Worm (Caenorhabditis elegans) whole organism, late embryonic: ENCODE measurements around the gene F49F1.14.

ENCODE experiments used
- C38D4.7 ChIP-seq: fragments of 200-800 bp; sonication (Bioruptor generic); optimal IDR thresholded peaks from 2 replicates; lab custom pipeline; 2018; ENCODE audit warnings: mild to moderate bottlenecking, missing genetic modification characterization, moderate library complexity, missing compliant biosample characterization
- K09A11.1 ChIP-seq: sonication (generic microtip); optimal IDR thresholded peaks from 2 replicates; lab custom pipeline; 2017; ENCODE audit warnings: antibody characterized with exemption, mild to moderate bottlenecking, missing genetic modification characterization, missing compliant biosample characterization; ENCODE audit not compliant: insufficient read depth
- ama-1 ChIP-seq: fragments of 150-350 bp; optimal IDR thresholded peaks from 2 replicates; lab custom pipeline; 2014
- ceh-18 ChIP-seq: sonication (generic microtip); optimal IDR thresholded peaks from 2 replicates; lab custom pipeline; 2016; ENCODE audit warnings: missing genetic modification characterization, missing compliant biosample characterization
- ceh-2 ChIP-seq: sonication (generic microtip); optimal IDR thresholded peaks from 2 replicates; lab custom pipeline; 2016; ENCODE audit warnings: missing genotype, missing genetic modification characterization, missing compliant biosample characterization
- ceh-22 ChIP-seq: sonication (generic microtip); optimal IDR thresholded peaks from 2 replicates; lab custom pipeline; 2017; ENCODE audit warnings: missing biosample characterization, missing genetic modification characterization
- ceh-30 ChIP-seq: fragments of 150-350 bp; optimal IDR thresholded peaks from 2 replicates; lab custom pipeline; 2014; ENCODE audit warnings: missing biosample characterization, missing genetic modification characterization
- ceh-31 ChIP-seq: sonication (generic microtip); optimal IDR thresholded peaks from 2 replicates; lab custom pipeline; 2016; ENCODE audit warnings: missing genetic modification characterization, missing compliant biosample characterization
- ceh-34 ChIP-seq: sonication (generic microtip); optimal IDR thresholded peaks from 2 replicates; lab custom pipeline; 2016; ENCODE audit warnings: mild to moderate bottlenecking, missing genetic modification characterization, missing compliant biosample characterization
- ceh-45 ChIP-seq: fragments of 200-800 bp; sonication (Bioruptor generic); IDR thresholded peaks from 2 replicates; pipeline ENCODE4 v1.3.6; 2022; ENCODE audit warnings: missing genetic modification reagents, missing genetic modification characterization, missing compliant biosample characterization
- ceh-48 ChIP-seq: sonication (generic microtip); optimal IDR thresholded peaks from 2 replicates; lab custom pipeline; 2016; ENCODE audit warnings: missing genetic modification characterization, inconsistent platforms, missing compliant biosample characterization
- ceh-9 ChIP-seq: sonication (generic microtip); optimal IDR thresholded peaks from 2 replicates; lab custom pipeline; 2016; ENCODE audit warnings: mild to moderate bottlenecking, missing genetic modification characterization, inconsistent platforms, missing compliant biosample characterization
- che-1 ChIP-seq: sonication (generic microtip); optimal IDR thresholded peaks from 2 replicates; lab custom pipeline; 2016; ENCODE audit warnings: mild to moderate bottlenecking, missing genetic modification characterization, missing compliant biosample characterization
- dmd-4 ChIP-seq: sonication (generic microtip); optimal IDR thresholded peaks from 2 replicates; lab custom pipeline; 2016; ENCODE audit warnings: borderline replicate concordance, missing genetic modification characterization, missing compliant biosample characterization
- eyg-1 ChIP-seq: sonication (generic microtip); optimal IDR thresholded peaks from 2 replicates; lab custom pipeline; 2016; ENCODE audit warnings: missing genotype, missing genetic modification characterization, missing compliant biosample characterization
- fax-1 ChIP-seq: sonication (generic microtip); optimal IDR thresholded peaks from 2 replicates; lab custom pipeline; 2016; ENCODE audit warnings: missing genotype, missing genetic modification characterization, missing compliant biosample characterization
- hlh-13 ChIP-seq: fragments of 200-800 bp; sonication (Bioruptor generic); optimal IDR thresholded peaks from 2 replicates; lab custom pipeline; 2018; ENCODE audit warnings: mild to moderate bottlenecking, missing genetic modification characterization, missing compliant biosample characterization
- hlh-30 ChIP-seq: sonication (generic microtip); optimal IDR thresholded peaks from 2 replicates; lab custom pipeline; 2017; ENCODE audit warnings: antibody characterized with exemption, missing genetic modification characterization, missing compliant biosample characterization; ENCODE audit not compliant: insufficient read depth
- lim-6 ChIP-seq: sonication (generic microtip); optimal IDR thresholded peaks from 2 replicates; lab custom pipeline; 2016; ENCODE audit warnings: missing genetic modification characterization, missing compliant biosample characterization
- lin-11 ChIP-seq: fragments of 200-800 bp; sonication (Bioruptor generic); optimal IDR thresholded peaks from 2 replicates; lab custom pipeline; 2018; ENCODE audit warnings: mild to moderate bottlenecking, missing genetic modification characterization, missing compliant biosample characterization
- nhr-11 ChIP-seq: fragments of 150-350 bp; optimal IDR thresholded peaks from 2 replicates; lab custom pipeline; 2014; ENCODE audit warnings: missing biosample characterization, missing genetic modification characterization
- odd-2 ChIP-seq: sonication (generic microtip); optimal IDR thresholded peaks from 2 replicates; lab custom pipeline; 2017; ENCODE audit warnings: antibody characterized with exemption, mild to moderate bottlenecking, missing genetic modification characterization, missing compliant biosample characterization
- pag-3 ChIP-seq: sonication (generic microtip); optimal IDR thresholded peaks from 2 replicates; lab custom pipeline; 2016; ENCODE audit warnings: missing compliant biosample characterization, missing genetic modification characterization, borderline replicate concordance
- pat-9 ChIP-seq: fragments of 200-800 bp; sonication (Bioruptor generic); optimal IDR thresholded peaks from 2 replicates; lab custom pipeline; 2018; ENCODE audit warnings: mild to moderate bottlenecking, missing genetic modification characterization, moderate library complexity, missing compliant biosample characterization
- pha-2 ChIP-seq: sonication (generic microtip); optimal IDR thresholded peaks from 2 replicates; lab custom pipeline; 2017; ENCODE audit warnings: mild to moderate bottlenecking, missing genetic modification characterization, missing compliant biosample characterization
- pqm-1 ChIP-seq: sonication (generic microtip); optimal IDR thresholded peaks from 2 replicates; lab custom pipeline; 2016; ENCODE audit warnings: missing genetic modification characterization, missing compliant biosample characterization
- pros-1 ChIP-seq: fragments of 150-350 bp; optimal IDR thresholded peaks from 2 replicates; lab custom pipeline; 2014; ENCODE audit warnings: missing biosample characterization, missing genetic modification reagents, missing genetic modification characterization
- ref-2 ChIP-seq: sonication (generic microtip); optimal IDR thresholded peaks from 2 replicates; lab custom pipeline; 2016; ENCODE audit warnings: missing genetic modification characterization, missing compliant biosample characterization
- rnt-1 ChIP-seq: sonication (generic microtip); optimal IDR thresholded peaks from 2 replicates; lab custom pipeline; 2016; ENCODE audit warnings: missing genetic modification characterization, missing compliant biosample characterization
- syd-9 ChIP-seq: sonication (generic microtip); optimal IDR thresholded peaks from 2 replicates; lab custom pipeline; 2016; ENCODE audit warnings: mild to moderate bottlenecking, missing genetic modification characterization, moderate library complexity, missing compliant biosample characterization
- tbx-2 ChIP-seq: sonication (generic microtip); optimal IDR thresholded peaks from 2 replicates; lab custom pipeline; 2016; ENCODE audit warnings: missing genetic modification characterization, missing compliant biosample characterization
- tbx-7 ChIP-seq: sonication (generic microtip); optimal IDR thresholded peaks from 2 replicates; lab custom pipeline; 2016; ENCODE audit warnings: missing genotype, missing genetic modification characterization, missing compliant biosample characterization
- unc-42 ChIP-seq: sonication (generic microtip); optimal IDR thresholded peaks from 2 replicates; lab custom pipeline; 2016; ENCODE audit warnings: missing genotype, missing genetic modification characterization, missing compliant biosample characterization
- unc-86 ChIP-seq: sonication (generic microtip); optimal IDR thresholded peaks from 2 replicates; lab custom pipeline; 2016; ENCODE audit warnings: missing genetic modification characterization, missing compliant biosample characterization
- zip-5 ChIP-seq: sonication (generic microtip); optimal IDR thresholded peaks from 2 replicates; lab custom pipeline; 2016; ENCODE audit warnings: missing genetic modification characterization, missing compliant biosample characterization
- ztf-16 ChIP-seq: sonication (generic microtip); optimal IDR thresholded peaks from 2 replicates; lab custom pipeline; 2017; ENCODE audit warnings: missing genetic modification characterization, missing compliant biosample characterization

F49F1.14 gene

ce11 chrIV:4102720-4103119 lies 9.6 kb downstream of the F49F1.14 start, which contains the start of gene ubc-1:
ubc-1 (plus strand) TSS chrIV:4103020.
- TF ChIP-seq fax-1 (tag; lab: Kevin White, UChicago) (no peak), pat-9 (tag; lab: Kevin White, UChicago) (no peak), rnt-1 (tag; lab: Kevin White, UChicago) (no peak), K09A11.1 (tag; lab: Kevin White, UChicago) (no peak), pag-3 (no peak), unc-86 (no peak), C38D4.7 (GFP tag; lab: Kevin White, UChicago) (no peak), ref-2 (tag; lab: Kevin White, UChicago) (no peak), tbx-2 (tag; lab: Kevin White, UChicago) (no peak), nhr-11 (tag; lab: Kevin White, UChicago) (no peak), odd-2 (tag; lab: Kevin White, UChicago) (no peak), lin-11 (tag; lab: Kevin White, UChicago) (no peak), ceh-34 (tag; lab: Kevin White, UChicago) (no peak), ceh-31 (tag; lab: Kevin White, UChicago) (no peak), ceh-30 (tag; lab: Kevin White, UChicago) (no peak)

ce11 chrIV:4099773-4100172 lies 12.5 kb downstream of the F49F1.14 start:
- TF ChIP-seq ceh-31 (tag; lab: Kevin White, UChicago) (no peak), lin-11 (tag; lab: Kevin White, UChicago) (no peak), zip-5 (tag; lab: Kevin White, UChicago) (no peak), ceh-22 (no peak), hlh-30 (tag; lab: Kevin White, UChicago) (no peak), pqm-1 (tag; lab: Kevin White, UChicago) (no peak), ztf-16 (tag; lab: Kevin White, UChicago) (no peak), hlh-13 (GFP tag; lab: Kevin White, UChicago) (no peak), ceh-34 (tag; lab: Kevin White, UChicago) (no peak), ceh-45 (GFP tag; lab: Robert Waterston, UW) (no peak)

ce11 chrIV:4096940-4097339 lies 15.3 kb downstream of the F49F1.14 start:
- no peak for TF ChIP-seq eyg-1
- no peak for TF ChIP-seq tbx-7 (tag; lab: Kevin White, UChicago)
- no peak for TF ChIP-seq pha-2
- no peak for TF ChIP-seq ref-2 (tag; lab: Kevin White, UChicago)
- TF ChIP-seq unc-42 (tag; lab: Kevin White, UChicago) = no peak
- no peak for TF ChIP-seq lin-11 (tag; lab: Kevin White, UChicago)
- no peak for TF ChIP-seq che-1
- TF ChIP-seq ceh-22 = no peak
- no peak for TF ChIP-seq lim-6 (tag; lab: Kevin White, UChicago)
- TF ChIP-seq pros-1 (tag; lab: Kevin White, UChicago) = no peak
- TF ChIP-seq hlh-13 (GFP tag; lab: Kevin White, UChicago) = no peak
- no peak for TF ChIP-seq ama-1 (lab: Kevin White, UChicago)

DNA sequence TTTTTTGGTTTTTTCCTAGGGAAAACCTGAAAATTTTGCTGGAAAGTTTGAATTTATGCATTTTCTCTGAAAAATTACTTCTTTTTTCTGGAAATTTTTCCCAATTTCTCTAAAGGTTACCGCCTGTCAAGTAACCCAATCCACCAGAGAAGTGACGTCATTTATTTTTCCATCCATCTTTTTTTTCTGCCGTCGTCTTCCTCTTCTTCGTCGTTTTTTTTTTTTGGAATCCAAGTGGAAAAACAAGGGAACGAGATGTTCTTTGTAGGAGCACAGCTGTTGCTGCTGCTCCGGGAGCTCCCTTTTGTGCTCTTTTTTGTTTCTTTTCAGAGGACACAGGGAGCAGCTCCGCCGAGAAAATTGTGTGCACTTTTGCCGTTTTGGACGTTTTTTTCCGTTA lies 17.9 kb downstream of the F49F1.14 start:
- TF ChIP-seq lim-6 (tag; lab: Kevin White, UChicago) (no peak), che-1 (no peak), ceh-2 (tag; lab: Kevin White, UChicago) (no peak), fax-1 (tag; lab: Kevin White, UChicago) (no peak), C38D4.7 (GFP tag; lab: Kevin White, UChicago) (no peak), ceh-31 (tag; lab: Kevin White, UChicago) (no peak), syd-9 (tag; lab: Kevin White, UChicago) (no peak), ceh-30 (tag; lab: Kevin White, UChicago) (no peak), dmd-4 (tag; lab: Kevin White, UChicago) (no peak), ceh-18 (tag; lab: Kevin White, UChicago) (no peak), unc-42 (tag; lab: Kevin White, UChicago) (no peak), ceh-9 (no peak), hlh-13 (GFP tag; lab: Kevin White, UChicago) (no peak), ceh-48 (tag; lab: Kevin White, UChicago) (no peak), odd-2 (tag; lab: Kevin White, UChicago) (no peak)
